Worm (Caenorhabditis elegans) whole organism, L3 larva: Measurements from ENCODE around the gene K08H2.5.

ENCODE experiments used
- R02D3.7 ChIP-seq: fragments of 150-350 bp; optimal IDR thresholded peaks from 2 replicates; lab custom pipeline; 2014; ENCODE audit warnings: missing biosample characterization, missing genetic modification characterization
- ZK546.5 ChIP-seq: sonication (generic microtip); optimal IDR thresholded peaks from 2 replicates; lab custom pipeline; 2017; ENCODE audit warnings: missing biosample characterization, missing genetic modification characterization
- aly-2 ChIP-seq: fragments of 150-350 bp; optimal IDR thresholded peaks from 2 replicates; lab custom pipeline; 2014; ENCODE audit warnings: missing biosample characterization, missing genetic modification characterization
- ama-1 ChIP-seq: fragments of 150-350 bp; optimal IDR thresholded peaks from 2 replicates; lab custom pipeline; 2018
- ceh-16 ChIP-seq: sonication (generic microtip); optimal IDR thresholded peaks from 2 replicates; lab custom pipeline; 2017; ENCODE audit warnings: missing biosample characterization, missing genetic modification characterization
- ceh-28 ChIP-seq: fragments of 150-350 bp; optimal IDR thresholded peaks from 2 replicates; lab custom pipeline; 2014; ENCODE audit warnings: missing biosample characterization, missing genetic modification reagents, missing genetic modification characterization
- daf-12 ChIP-seq: fragments of 150-350 bp; optimal IDR thresholded peaks from 2 replicates; lab custom pipeline; 2014; ENCODE audit warnings: missing biosample characterization, missing genetic modification reagents, missing genetic modification characterization
- egl-27 ChIP-seq: sonication (generic microtip); optimal IDR thresholded peaks from 4 replicates; lab custom pipeline; 2017; ENCODE audit warnings: missing biosample characterization, missing genetic modification reagents, missing genetic modification characterization
- egl-5 ChIP-seq: fragments of 150-350 bp; optimal IDR thresholded peaks from 2 replicates; lab custom pipeline; 2017; ENCODE audit warnings: missing biosample characterization, missing genetic modification reagents, missing genetic modification characterization, inconsistent platforms
- elt-1 ChIP-seq: fragments of 150-350 bp; optimal IDR thresholded peaks from 2 replicates; lab custom pipeline; 2014; ENCODE audit warnings: missing biosample characterization, missing genetic modification characterization
- elt-3 ChIP-seq, 3 experiments: fragments of 150-350 bp in 1 of 3; sonication (generic microtip) in 2 of 3; optimal IDR thresholded peaks; 2 replicates in 2 of 3; 4 replicates in 1 of 3; lab custom pipeline; 2014 to 2017; ENCODE audit warnings: missing biosample characterization in 3 of 3, missing genetic modification characterization in 3 of 3
- eor-1 ChIP-seq, 2 experiments: fragments of 150-350 bp; optimal IDR thresholded peaks; 2 replicates each; lab custom pipeline; 2014 to 2018; ENCODE audit warnings: missing biosample characterization in 2 of 2, missing genetic modification characterization in 2 of 2
- fkh-2 ChIP-seq: fragments of 150-350 bp; optimal IDR thresholded peaks from 2 replicates; lab custom pipeline; 2014; ENCODE audit warnings: missing biosample characterization, missing genetic modification reagents, missing genetic modification characterization
- fos-1 ChIP-seq: fragments of 150-350 bp; optimal IDR thresholded peaks from 2 replicates; lab custom pipeline; 2014; ENCODE audit warnings: missing biosample characterization, missing genetic modification characterization
- hmg-11 ChIP-seq: sonication (generic microtip); optimal IDR thresholded peaks from 2 replicates; lab custom pipeline; 2016; ENCODE audit warnings: missing genetic modification characterization, missing compliant biosample characterization
- jun-1 ChIP-seq: fragments of 150-350 bp; optimal IDR thresholded peaks from 2 replicates; lab custom pipeline; 2014; ENCODE audit warnings: missing biosample characterization, missing genetic modification reagents, missing genetic modification characterization
- lin-15B ChIP-seq: fragments of 150-350 bp; optimal IDR thresholded peaks from 2 replicates; lab custom pipeline; 2014; ENCODE audit warnings: missing biosample characterization, missing genetic modification characterization
- lin-39 ChIP-seq: fragments of 150-350 bp; optimal IDR thresholded peaks from 2 replicates; lab custom pipeline; 2018; ENCODE audit warnings: missing biosample characterization, missing genetic modification reagents, missing genetic modification characterization
- mdl-1 ChIP-seq: fragments of 150-350 bp; optimal IDR thresholded peaks from 2 replicates; lab custom pipeline; 2014; ENCODE audit warnings: missing biosample characterization, missing genetic modification characterization
- nhr-11 ChIP-seq: fragments of 150-350 bp; optimal IDR thresholded peaks from 2 replicates; lab custom pipeline; 2014; ENCODE audit warnings: missing biosample characterization, missing genetic modification characterization
- nhr-23 ChIP-seq: fragments of 150-350 bp; optimal IDR thresholded peaks from 2 replicates; lab custom pipeline; 2014; ENCODE audit warnings: missing biosample characterization, missing genetic modification reagents, missing genetic modification characterization
- nhr-237 ChIP-seq: fragments of 150-350 bp; optimal IDR thresholded peaks from 2 replicates; lab custom pipeline; 2014; ENCODE audit warnings: missing biosample characterization, missing genetic modification characterization
- nhr-25 ChIP-seq: sonication (generic microtip); optimal IDR thresholded peaks from 2 replicates; lab custom pipeline; 2017; ENCODE audit warnings: missing biosample characterization, missing genetic modification characterization
- nhr-43 ChIP-seq: sonication (generic microtip); optimal IDR thresholded peaks from 2 replicates; lab custom pipeline; 2016; ENCODE audit warnings: mild to moderate bottlenecking, missing genetic modification characterization, missing compliant biosample characterization; ENCODE audit not compliant: poor library complexity, severe bottlenecking
- nhr-67 ChIP-seq: fragments of 150-350 bp; optimal IDR thresholded peaks from 2 replicates; lab custom pipeline; 2014; ENCODE audit warnings: missing biosample characterization, missing genetic modification characterization
- nhr-76 ChIP-seq: fragments of 150-350 bp; sonication (generic microtip); optimal IDR thresholded peaks from 5 replicates; lab custom pipeline; 2014; ENCODE audit warnings: missing biosample characterization, missing genetic modification characterization
- pha-4 ChIP-seq: fragments of 150-350 bp; optimal IDR thresholded peaks from 2 replicates; lab custom pipeline; 2014; ENCODE audit warnings: missing biosample characterization, missing genetic modification reagents, missing genetic modification characterization
- pqm-1 ChIP-seq: fragments of 150-350 bp; optimal IDR thresholded peaks from 2 replicates; lab custom pipeline; 2017; ENCODE audit warnings: missing biosample characterization, missing genetic modification characterization, inconsistent platforms
- sea-2 ChIP-seq: fragments of 150-350 bp; sonication (generic microtip); optimal IDR thresholded peaks from 4 replicates; lab custom pipeline; 2014; ENCODE audit warnings: missing biosample characterization, missing genetic modification reagents, missing genetic modification characterization
- skn-1 ChIP-seq: fragments of 150-350 bp; optimal IDR thresholded peaks from 2 replicates; lab custom pipeline; 2014; ENCODE audit warnings: missing biosample characterization, missing genetic modification characterization
- snpc-4 ChIP-seq: fragments of 150-350 bp; optimal IDR thresholded peaks from 2 replicates; lab custom pipeline; 2014; ENCODE audit warnings: missing biosample characterization, missing genetic modification characterization
- tbx-2 ChIP-seq: sonication (generic microtip); optimal IDR thresholded peaks from 2 replicates; lab custom pipeline; 2016; ENCODE audit warnings: mild to moderate bottlenecking, missing genetic modification characterization, missing compliant biosample characterization
- unc-62 ChIP-seq: fragments of 150-350 bp; sonication (generic microtip); optimal IDR thresholded peaks from 4 replicates; lab custom pipeline; 2014; ENCODE audit warnings: missing biosample characterization, missing genetic modification reagents, missing genetic modification characterization
- zag-1 ChIP-seq: fragments of 150-350 bp; optimal IDR thresholded peaks from 2 replicates; lab custom pipeline; 2014; ENCODE audit warnings: missing biosample characterization, missing genetic modification characterization
- ztf-11 ChIP-seq: fragments of 150-350 bp; optimal IDR thresholded peaks from 2 replicates; lab custom pipeline; 2014; ENCODE audit warnings: missing biosample characterization, missing genetic modification characterization
- ztf-4 ChIP-seq: fragments of 150-350 bp; optimal IDR thresholded peaks from 2 replicates; lab custom pipeline; 2014; ENCODE audit warnings: missing biosample characterization, missing genetic modification characterization

The K08H2.5 gene

ce11 chrX:13288715-13289114 is 46.6 kb upstream of the K08H2.5 start, which contains the start of gene R04D3.4:
R04D3.4 (minus strand) TSS chrX:13288815.
- TF ChIP-seq pqm-1 (tag; lab: Kevin White, UChicago): no peak
- no peak for TF ChIP-seq zag-1 (tag; lab: Kevin White, UChicago)
- no peak for TF ChIP-seq egl-27 (tag; lab: Kevin White, UChicago)
- no peak for TF ChIP-seq snpc-4 (tag; lab: Kevin White, UChicago)
- TF ChIP-seq jun-1 (tag; lab: Kevin White, UChicago): no peak
- no peak for TF ChIP-seq ztf-11 (tag; lab: Kevin White, UChicago)
- no peak for TF ChIP-seq eor-1 (tag; optimal IDR thresholded peaks at IDR 0.05; lab: Kevin White, UChicago)
- TF ChIP-seq tbx-2 (tag; lab: Kevin White, UChicago): no peak
- TF ChIP-seq skn-1 (tag; lab: Kevin White, UChicago): no peak
- TF ChIP-seq fos-1: no peak
- no peak for TF ChIP-seq nhr-23 (tag; lab: Kevin White, UChicago)
- TF ChIP-seq R02D3.7 (tag; lab: Kevin White, UChicago): no peak
- TF ChIP-seq lin-15B: no peak
- no peak for TF ChIP-seq aly-2
- no peak for TF ChIP-seq ceh-28
- no peak for TF ChIP-seq elt-3 (tag; optimal IDR thresholded peaks at IDR 0.05; lab: Kevin White, UChicago)
- TF ChIP-seq unc-62 (GFP tag; lab: Kevin White, UChicago): no peak
- TF ChIP-seq nhr-237 (tag; lab: Kevin White, UChicago): no peak
- TF ChIP-seq lin-39 (tag; lab: Kevin White, UChicago): no peak

- no peak for TF ChIP-seq ama-1
- no peak for TF ChIP-seq sea-2 (GFP tag; lab: Kevin White, UChicago)
- TF ChIP-seq daf-12 (tag; lab: Kevin White, UChicago): no peak
- TF ChIP-seq nhr-25 (tag; lab: Kevin White, UChicago): no peak
- no peak for TF ChIP-seq nhr-67
- TF ChIP-seq nhr-76 (tag; lab: Kevin White, UChicago): no peak
Observed at ce11 chrX:13286533-13286932, 44.4 kb upstream of the K08H2.5 start, which contains the start of gene R04D3.2. R04D3.2 (minus strand) TSS chrX:13286633.

- TF ChIP-seq egl-5 (tag; lab: Kevin White, UChicago) (no peak), nhr-43 (tag; lab: Kevin White, UChicago) (no peak), hmg-11 (no peak), ceh-16 (no peak), pqm-1 (tag; lab: Kevin White, UChicago) (no peak), snpc-4 (tag; lab: Kevin White, UChicago) (no peak), elt-1 (tag; lab: Kevin White, UChicago) (no peak), zag-1 (tag; lab: Kevin White, UChicago) (no peak), mdl-1 (tag; lab: Kevin White, UChicago) (no peak), unc-62 (GFP tag; lab: Kevin White, UChicago) (no peak), fkh-2 (tag; lab: Kevin White, UChicago) (no peak), eor-1 (tag; optimal IDR thresholded peaks at IDR 0.05; lab: Kevin White, UChicago) (no peak), fos-1 (no peak), nhr-76 (tag; lab: Kevin White, UChicago) (no peak), aly-2 (no peak), R02D3.7 (tag; lab: Kevin White, UChicago) (no peak), skn-1 (tag; lab: Kevin White, UChicago) (no peak), ceh-28 (no peak)
- TF ChIP-seq, all 47 proteins: peak for 0
Observed at ce11 chrX:13284618-13285017, 42.5 kb upstream of the K08H2.5 start.

ce11 chrX:13284091-13284490 is 42.0 kb upstream of the K08H2.5 start, which contains the start of gene cyp-14A4:
cyp-14A4 (minus strand) TSS chrX:13284197.
- no peak for TF ChIP-seq mdl-1 (tag; lab: Kevin White, UChicago)
- TF ChIP-seq ztf-4 (tag; lab: Kevin White, UChicago): no peak
- TF ChIP-seq daf-12 (tag; lab: Kevin White, UChicago): no peak
- TF ChIP-seq pha-4 (tag; lab: Kevin White, UChicago): no peak
- TF ChIP-seq ceh-16: no peak
- no peak for TF ChIP-seq hmg-11
- TF ChIP-seq ZK546.5 (tag; lab: Kevin White, UChicago): no peak
- TF ChIP-seq egl-5 (tag; lab: Kevin White, UChicago): no peak
- TF ChIP-seq ztf-11 (tag; lab: Kevin White, UChicago): no peak
- TF ChIP-seq pqm-1 (tag; lab: Kevin White, UChicago): no peak
- TF ChIP-seq nhr-11 (tag; lab: Kevin White, UChicago): no peak
- no peak for TF ChIP-seq skn-1 (tag; lab: Kevin White, UChicago)
- TF ChIP-seq, all 47 proteins: peak for 0
